Worm (Caenorhabditis elegans) whole organism, L4 larva: ENCODE data around the gene F54C9.3.

Experiments
- egl-27 ChIP-seq: sonication (generic microtip); optimal IDR thresholded peaks from 3 replicates; lab custom pipeline; 2017; ENCODE audit warnings: missing biosample characterization, missing genetic modification reagents, missing genetic modification characterization
- pha-4 ChIP-seq, 2 experiments: fragments of 150-350 bp in 1 of 2; fragments of 200-800 bp in 1 of 2; sonication (Bioruptor generic) in 1 of 2; IDR thresholded peaks in 1 of 2; optimal IDR thresholded peaks in 1 of 2; 2 replicates each; pipeline versions ENCODE4 v1.3.6 to Lab custom; 2014 to 2022; ENCODE audit warnings: missing genetic modification characterization in 2 of 2, missing genetic modification reagents in 2 of 2, missing biosample characterization in 1 of 2, missing compliant biosample characterization in 1 of 2

DNA sequence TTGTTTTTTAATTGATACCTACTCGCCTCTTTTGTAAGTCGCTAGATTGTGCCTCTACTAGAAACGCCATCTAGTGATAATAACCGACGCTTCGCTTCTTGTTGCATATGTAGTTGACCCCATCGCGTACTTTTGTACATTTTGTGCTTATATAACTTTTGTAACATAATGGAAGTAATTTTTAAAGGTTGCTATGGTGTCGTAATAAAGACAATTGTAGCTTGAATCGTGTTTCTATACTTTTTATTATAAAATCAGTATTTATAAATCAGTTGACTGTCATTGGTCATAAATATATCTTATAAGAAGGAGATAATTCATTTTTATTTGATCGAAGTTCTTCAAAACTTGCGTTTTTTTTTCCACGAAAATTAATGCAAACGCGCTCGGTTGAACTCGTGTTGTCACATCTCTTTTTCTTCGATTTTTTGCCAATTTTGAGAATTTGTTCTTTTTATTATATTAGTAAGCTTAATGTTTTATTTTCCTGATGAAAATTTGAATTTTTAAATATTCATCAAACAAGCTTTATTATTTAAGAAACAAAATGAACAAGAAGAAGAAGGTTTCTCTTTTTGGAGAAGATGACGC, 10.9 kb upstream of the F54C9.3 start, which contains the start of gene F54C9.9:
- TF ChIP-seq egl-27 (tag; lab: Kevin White, UChicago) (no peak), pha-4 (GFP tag; IDR thresholded peaks at IDR 0.05; lab: Robert Waterston, UW) (peak; percentile 55; the same call in 1 of the 2 replicates), pha-4 (tag; optimal IDR thresholded peaks at IDR 0.05; lab: Kevin White, UChicago) (no peak)
